Fruit fly (Drosophila melanogaster): ENCODE results near the gene Septin1.

Septin1 gene

DNA sequence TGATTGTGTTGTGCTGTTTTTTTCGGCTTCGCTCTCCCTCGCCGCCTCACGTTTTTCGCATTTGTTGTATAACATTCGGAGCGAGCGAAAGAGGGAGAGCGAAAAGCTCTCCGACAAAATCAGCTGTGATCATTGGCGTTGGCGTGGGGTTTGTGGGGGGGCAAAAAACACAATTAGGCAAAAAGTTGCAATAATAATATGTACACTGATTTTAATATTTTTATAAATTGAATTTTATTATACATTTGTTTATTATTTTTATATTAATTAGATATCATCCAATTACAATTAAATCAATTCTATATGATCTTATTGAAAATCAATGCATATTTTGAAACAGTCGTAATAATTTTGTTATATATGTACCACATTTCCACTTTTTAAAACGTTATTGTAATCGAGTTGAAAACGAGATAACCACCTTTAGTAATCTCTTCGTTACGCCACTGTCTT, 17.5 kb downstream of the Septin1 start (continued):
- TF ChIP-seq lab (GFP tag; optimal IDR thresholded peaks at IDR 0.05) (peak; percentile 62), CG9437 (GFP tag; optimal IDR thresholded peaks at IDR 0.05) (peak; percentile 28), org-1 (GFP tag; optimal IDR thresholded peaks at IDR 0.05) (peak; percentile 7), cwo (GFP tag; optimal IDR thresholded peaks at IDR 0.05) (peak; percentile 49), CG9727 (GFP tag; optimal IDR thresholded peaks at IDR 0.05) (peak; percentile 39), Jarid2 (GFP tag; optimal IDR thresholded peaks at IDR 0.05) (no peak), lmd (GFP tag; IDR thresholded peaks at IDR 0.05) (peak; percentile 47; the same call in 1 of the 2 replicates), Mes4 (GFP tag; optimal IDR thresholded peaks at IDR 0.05) (no peak), Hmx (GFP tag; optimal IDR thresholded peaks at IDR 0.05) (no peak), Hey (tag; optimal IDR thresholded peaks at IDR 0.05) (no peak), Fer3 (tag; optimal IDR thresholded peaks at IDR 0.05) (peak; percentile 31), YL-1 (GFP tag; optimal IDR thresholded peaks at IDR 0.05) (peak; percentile 8), tap (tag; optimal IDR thresholded peaks at IDR 0.05) (peak; percentile 3), sug (tag; optimal IDR thresholded peaks at IDR 0.05) (peak; percentile 30), Xbp1 (GFP tag; optimal IDR thresholded peaks at IDR 0.05) (peak; percentile 28), CG4424 (GFP tag; optimal IDR thresholded peaks at IDR 0.05) (peak; percentile 36), Ptx1 (GFP tag; IDR thresholded peaks at IDR 0.05) (0 out of 2 replicates have a peak, but pooled peaks have one; percentile 30), grau (tag; optimal IDR thresholded peaks at IDR 0.05) (peak; percentile 65), B-H1 (GFP tag; IDR thresholded peaks at IDR 0.05) (no peak), Ssrp (tag; optimal IDR thresholded peaks at IDR 0.05) (peak; percentile 34), ranshi (GFP tag; IDR thresholded peaks at IDR 0.05) (0 out of 2 replicates have a peak, but pooled peaks have one; percentile 12), CG11695 (GFP tag; IDR thresholded peaks at IDR 0.05) (0 out of 3 replicates have a peak, but pooled peaks have one; percentile 18), Deaf1 (tag; optimal IDR thresholded peaks at IDR 0.05) (peak; percentile 56), lbe (GFP tag; optimal IDR thresholded peaks at IDR 0.05) (peak; percentile 2), prd (optimal IDR thresholded peaks at IDR 0.05) (no peak), prd (GFP tag; IDR thresholded peaks at IDR 0.05) (0 out of 3 replicates have a peak, but pooled peaks have one; percentile 37), her (GFP tag; optimal IDR thresholded peaks at IDR 0.05) (no peak), Fer1 (GFP tag; optimal IDR thresholded peaks at IDR 0.05) (peak; percentile 59), CG7839 (tag; optimal IDR thresholded peaks at IDR 0.05) (peak; percentile 60), vvl (GFP tag; IDR thresholded peaks at IDR 0.05) (peak; percentile 46; the same call in 1 of the 2 replicates), BtbVII (GFP tag; optimal IDR thresholded peaks at IDR 0.05) (no peak), CG3281 (GFP tag; optimal IDR thresholded peaks at IDR 0.05) (peak; percentile 61), fd96Cb (tag; optimal IDR thresholded peaks at IDR 0.05) (peak; percentile 27), CG18764 (GFP tag; optimal IDR thresholded peaks at IDR 0.05) (no peak), lilli (GFP tag; optimal IDR thresholded peaks at IDR 0.05) (peak; percentile 28), gem (tag; optimal IDR thresholded peaks at IDR 0.05) (peak; percentile 75), Rfx (GFP tag; IDR thresholded peaks at IDR 0.05) (peak; percentile 57), Drgx (GFP tag; IDR thresholded peaks at IDR 0.05) (peak; percentile 36; the same call in 1 of the 2 replicates), Mrtf (GFP tag; IDR thresholded peaks at IDR 0.05) (0 out of 3 replicates have a peak, but pooled peaks have one; percentile 42), HHEX (GFP tag; optimal IDR thresholded peaks at IDR 0.05) (peak; percentile 52), mam (GFP tag; optimal IDR thresholded peaks at IDR 0.05) (no peak), Hmr (GFP tag; optimal IDR thresholded peaks at IDR 0.05) (peak; percentile 60), CG1529 (GFP tag; optimal IDR thresholded peaks at IDR 0.05) (no peak), CG8089 (GFP tag; optimal IDR thresholded peaks at IDR 0.05) (no peak), CG2712 (tag; optimal IDR thresholded peaks at IDR 0.05) (peak; percentile 40), CG14014 (GFP tag; IDR thresholded peaks at IDR 0.05) (peak; percentile 30; the same call in 1 of the 2 replicates), Doc3 (GFP tag; IDR thresholded peaks at IDR 0.05; ENCODE audit: partially characterized antibody) (no peak), CG8924 (tag; optimal IDR thresholded peaks at IDR 0.05) (peak; percentile 59), CkIIα-i1 (GFP tag; IDR thresholded peaks at IDR 0.05) (no peak), dpn (GFP tag; optimal IDR thresholded peaks at IDR 0.05) (peak in 1 of 2 experiments; percentile 21)

All from whole organism, embryonic.